Worm (Caenorhabditis elegans) whole organism, L1 larva: ENCODE results near the gene F23H11.4.
A peak's percentile ranks its signal among the peaks of the same experiment; 100 is the strongest.

ENCODE experiments used
- F16B12.6 ChIP-seq: fragments of 150-350 bp; optimal IDR thresholded peaks from 2 replicates; lab custom pipeline; 2014; ENCODE audit warnings: missing biosample characterization, missing genetic modification characterization
- aha-1 ChIP-seq: fragments of 150-350 bp; optimal IDR thresholded peaks from 2 replicates; lab custom pipeline; 2014; ENCODE audit warnings: missing biosample characterization, missing genetic modification characterization
- aly-2 ChIP-seq: fragments of 150-350 bp; optimal IDR thresholded peaks from 2 replicates; lab custom pipeline; 2014; ENCODE audit warnings: missing biosample characterization, missing genetic modification characterization
- ama-1 ChIP-seq: fragments of 150-350 bp; optimal IDR thresholded peaks from 2 replicates; lab custom pipeline; 2014
- blmp-1 ChIP-seq: fragments of 150-350 bp; optimal IDR thresholded peaks from 2 replicates; lab custom pipeline; 2014; ENCODE audit warnings: missing biosample characterization, missing genetic modification characterization
- ceh-88 ChIP-seq: fragments of 200-800 bp; sonication (Bioruptor generic); IDR thresholded peaks from 2 replicates; pipeline ENCODE4 v1.3.6; 2022; ENCODE audit warnings: missing genetic modification characterization, missing compliant biosample characterization
- ces-1 ChIP-seq: fragments of 150-350 bp; optimal IDR thresholded peaks from 2 replicates; lab custom pipeline; 2014; ENCODE audit warnings: missing biosample characterization, missing genetic modification reagents, missing genetic modification characterization
- dpl-1 ChIP-seq, 3 experiments: fragments of 150-350 bp in 2 of 3; sonication (generic microtip) in 1 of 3; optimal IDR thresholded peaks; 2 replicates each; lab custom pipeline; 2014 to 2017; ENCODE audit warnings: missing biosample characterization in 3 of 3, missing genetic modification characterization in 3 of 3, missing genetic modification reagents in 3 of 3
- efl-1 ChIP-seq, 4 experiments: fragments of 150-350 bp; optimal IDR thresholded peaks in 3 of 4; peaks in 1 of 4; 1 replicate in 1 of 4; 2 replicates in 3 of 4; lab custom pipeline; 2014; ENCODE audit warnings: missing biosample characterization in 2 of 4, missing genetic modification characterization in 2 of 4, missing genetic modification reagents in 2 of 4
- egl-13 ChIP-seq: sonication (generic microtip); optimal IDR thresholded peaks from 2 replicates; lab custom pipeline; 2016; ENCODE audit warnings: missing genotype, missing genetic modification reagents, missing genetic modification characterization, missing compliant biosample characterization
- fkh-4 ChIP-seq: sonication (generic microtip); optimal IDR thresholded peaks from 2 replicates; lab custom pipeline; 2016; ENCODE audit warnings: missing compliant biosample characterization, missing genetic modification characterization, borderline replicate concordance
- fos-1 ChIP-seq: fragments of 150-350 bp; optimal IDR thresholded peaks from 2 replicates; lab custom pipeline; 2014; ENCODE audit warnings: missing biosample characterization, missing genetic modification characterization
- hlh-17 ChIP-seq: fragments of 200-800 bp; sonication (Bioruptor generic); optimal IDR thresholded peaks from 2 replicates; lab custom pipeline; 2018; ENCODE audit warnings: missing genetic modification characterization, mild to moderate bottlenecking, missing compliant biosample characterization, moderate library complexity, borderline replicate concordance
- irx-1 ChIP-seq: sonication (generic microtip); optimal IDR thresholded peaks from 2 replicates; lab custom pipeline; 2016; ENCODE audit warnings: missing genetic modification characterization, missing compliant biosample characterization
- jun-1 ChIP-seq: fragments of 150-350 bp; optimal IDR thresholded peaks from 2 replicates; lab custom pipeline; 2014; ENCODE audit warnings: missing biosample characterization, missing genetic modification reagents, missing genetic modification characterization
- lin-35 ChIP-seq, 2 experiments: fragments of 150-350 bp; optimal IDR thresholded peaks; 2 replicates each; lab custom pipeline; 2014; ENCODE audit warnings: missing biosample characterization in 2 of 2, missing genetic modification characterization in 2 of 2, missing genetic modification reagents in 2 of 2
- lsy-2 ChIP-seq, 2 experiments: fragments of 150-350 bp; optimal IDR thresholded peaks; 2 replicates each; lab custom pipeline; 2014; ENCODE audit warnings: missing biosample characterization in 2 of 2, missing genetic modification characterization in 2 of 2
- mef-2 ChIP-seq: fragments of 150-350 bp; optimal IDR thresholded peaks from 2 replicates; lab custom pipeline; 2014; ENCODE audit warnings: missing biosample characterization, missing genetic modification characterization
- nhr-11 ChIP-seq: fragments of 150-350 bp; optimal IDR thresholded peaks from 2 replicates; lab custom pipeline; 2014; ENCODE audit warnings: missing biosample characterization, missing genetic modification characterization
- nhr-12 ChIP-seq: sonication (generic microtip); optimal IDR thresholded peaks from 2 replicates; lab custom pipeline; 2017; ENCODE audit warnings: missing biosample characterization, missing genetic modification characterization
- nhr-19 ChIP-seq: fragments of 200-800 bp; sonication (Bioruptor generic); conservative IDR thresholded peaks from 2 replicates; pipeline ENCODE4 v1.3.6; 2022; ENCODE audit warnings: missing genetic modification characterization, missing compliant biosample characterization
- nhr-20 ChIP-seq: sonication (generic microtip); optimal IDR thresholded peaks from 2 replicates; lab custom pipeline; 2016; ENCODE audit warnings: mild to moderate bottlenecking, missing genetic modification characterization, missing compliant biosample characterization
- nhr-28 ChIP-seq: fragments of 150-350 bp; optimal IDR thresholded peaks from 2 replicates; lab custom pipeline; 2014; ENCODE audit warnings: missing biosample characterization, missing genetic modification characterization
- nhr-85 ChIP-seq: sonication (generic microtip); peaks from one replicate; lab custom pipeline; 2016; ENCODE audit warnings: missing genetic modification characterization, inconsistent platforms, missing compliant biosample characterization
- nhr-90 ChIP-seq: sonication (generic microtip); optimal IDR thresholded peaks from 2 replicates; lab custom pipeline; 2016; ENCODE audit warnings: mild to moderate bottlenecking, missing genetic modification characterization, missing compliant biosample characterization; ENCODE audit not compliant: poor library complexity
- pag-3 ChIP-seq: sonication (generic microtip); optimal IDR thresholded peaks from 2 replicates; lab custom pipeline; 2017; ENCODE audit warnings: missing genetic modification characterization, mild to moderate bottlenecking, missing compliant biosample characterization, antibody characterized with exemption, borderline replicate concordance; ENCODE audit not compliant: insufficient read depth
- pqm-1 ChIP-seq: sonication (generic microtip); optimal IDR thresholded peaks from 3 replicates; lab custom pipeline; 2017; ENCODE audit warnings: missing biosample characterization, missing genetic modification characterization
- snu-23 ChIP-seq: sonication (generic microtip); optimal IDR thresholded peaks from 2 replicates; lab custom pipeline; 2016; ENCODE audit warnings: missing genetic modification characterization, missing compliant biosample characterization
- unc-30 ChIP-seq: sonication (generic microtip); optimal IDR thresholded peaks from 2 replicates; lab custom pipeline; 2017; ENCODE audit warnings: missing biosample characterization, missing genetic modification characterization
- unc-62 ChIP-seq: fragments of 150-350 bp; optimal IDR thresholded peaks from 2 replicates; lab custom pipeline; 2014; ENCODE audit warnings: missing biosample characterization, missing genetic modification reagents, missing genetic modification characterization
- ztf-4 ChIP-seq: fragments of 150-350 bp; optimal IDR thresholded peaks from 2 replicates; lab custom pipeline; 2014; ENCODE audit warnings: missing biosample characterization, missing genetic modification characterization

F23H11.4 gene

ce11 chrIII:856260-856659 lies 51.1 kb downstream of the F23H11.4 start, which contains the start of gene K02F3.12:
K02F3.12 (plus strand) TSS chrIII:856560.
- TF ChIP-seq unc-62 (GFP tag; lab: Kevin White, UChicago) (no peak), jun-1 (tag; lab: Kevin White, UChicago) (no peak), mef-2 (tag; lab: Kevin White, UChicago) (no peak), hlh-17 (GFP tag; lab: Kevin White, UChicago) (no peak), aly-2 (tag; lab: Kevin White, UChicago) (no peak), nhr-11 (tag; lab: Kevin White, UChicago) (no peak)

- TF ChIP-seq efl-1 (optimal IDR thresholded peaks at IDR 0.05; lab: Kevin White, UChicago) (peak; percentile 16 to 32), efl-1 (GFP tag; optimal IDR thresholded peaks at IDR 0.05 in 1 of 2; lab: Kevin White, UChicago) (peak in 1 of 2 experiments; percentile 31), ama-1 (lab: Kevin White, UChicago) (no peak), dpl-1 (GFP tag; optimal IDR thresholded peaks at IDR 0.05; lab: Kevin White, UChicago) (peak in 1 of 3 experiments; percentile 48), nhr-28 (tag; lab: Kevin White, UChicago) (no peak), pag-3 (no peak), egl-13 (no peak), unc-30 (tag; lab: Kevin White, UChicago) (no peak), lin-35 (GFP tag; optimal IDR thresholded peaks at IDR 0.05; lab: Kevin White, UChicago) (peak; percentile 36 to 56), lsy-2 (tag; optimal IDR thresholded peaks at IDR 0.05; lab: Kevin White, UChicago) (peak; percentile 19 to 49), irx-1 (no peak), blmp-1 (tag; lab: Kevin White, UChicago) (peak; percentile 90), fos-1 (no peak), jun-1 (tag; lab: Kevin White, UChicago) (no peak), ces-1 (no peak), ztf-4 (no peak), nhr-19 (GFP tag; lab: Robert Waterston, UW) (no peak), aha-1 (tag; lab: Kevin White, UChicago) (no peak), pqm-1 (tag; lab: Kevin White, UChicago) (no peak), snu-23 (GFP tag; lab: Kevin White, UChicago) (peak; percentile 18)
Observed at ce11 chrIII:853859-854359, 53.4 kb downstream of the F23H11.4 start, which contains the start of the genes rnp-5 and tag-51. rnp-5 (minus strand) TSS chrIII:853909. tag-51 (plus strand) TSS chrIII:854221.

- TF ChIP-seq nhr-28 (tag; lab: Kevin White, UChicago) (no peak), nhr-12 (tag; lab: Kevin White, UChicago) (no peak), fkh-4 (tag; lab: Kevin White, UChicago) (no peak), nhr-20 (tag; lab: Kevin White, UChicago) (no peak), dpl-1 (GFP tag; optimal IDR thresholded peaks at IDR 0.05; lab: Kevin White, UChicago) (no peak), aha-1 (tag; lab: Kevin White, UChicago) (no peak), egl-13 (no peak), irx-1 (no peak), lin-35 (GFP tag; optimal IDR thresholded peaks at IDR 0.05; lab: Kevin White, UChicago) (no peak), ceh-88 (GFP tag; lab: Robert Waterston, UW) (no peak)
- TF ChIP-seq, all 84 proteins: peak for 0
Observed at ce11 chrIII:853414-853813, 53.9 kb downstream of the F23H11.4 start.

ce11 chrIII:852296-852695 lies 55.0 kb downstream of the F23H11.4 start, which contains the start of gene moma-1:
moma-1 (minus strand) TSS chrIII:852396.
- TF ChIP-seq nhr-85 (tag; lab: Kevin White, UChicago) (peak; percentile 44), nhr-90 (tag; lab: Kevin White, UChicago) (peak; percentile 18), F16B12.6 (no peak)
